Worm (Caenorhabditis elegans) whole organism, mixed stage, embryonic: Measurements from ENCODE around the gene clec-1.

ENCODE experiments used
- ces-1 ChIP-seq: fragments of 150-350 bp; optimal IDR thresholded peaks from 2 replicates; lab custom pipeline; 2014; ENCODE audit warnings: missing biosample characterization, missing genetic modification reagents, missing genetic modification characterization
- lsy-2 ChIP-seq: fragments of 150-350 bp; optimal IDR thresholded peaks from 2 replicates; lab custom pipeline; 2014; ENCODE audit warnings: missing biosample characterization, missing genetic modification characterization
- mep-1 ChIP-seq: fragments of 150-350 bp; optimal IDR thresholded peaks from 2 replicates; lab custom pipeline; 2017; ENCODE audit warnings: missing biosample characterization, missing genetic modification reagents, missing genetic modification characterization, inconsistent platforms
- mls-2 ChIP-seq: sonication (generic microtip); optimal IDR thresholded peaks from 2 replicates; lab custom pipeline; 2016; ENCODE audit warnings: mild to moderate bottlenecking, missing genetic modification characterization, moderate library complexity, missing compliant biosample characterization
- nhr-76 ChIP-seq: sonication (generic microtip); optimal IDR thresholded peaks from 2 replicates; lab custom pipeline; 2017; ENCODE audit warnings: missing biosample characterization, missing genetic modification characterization

DNA sequence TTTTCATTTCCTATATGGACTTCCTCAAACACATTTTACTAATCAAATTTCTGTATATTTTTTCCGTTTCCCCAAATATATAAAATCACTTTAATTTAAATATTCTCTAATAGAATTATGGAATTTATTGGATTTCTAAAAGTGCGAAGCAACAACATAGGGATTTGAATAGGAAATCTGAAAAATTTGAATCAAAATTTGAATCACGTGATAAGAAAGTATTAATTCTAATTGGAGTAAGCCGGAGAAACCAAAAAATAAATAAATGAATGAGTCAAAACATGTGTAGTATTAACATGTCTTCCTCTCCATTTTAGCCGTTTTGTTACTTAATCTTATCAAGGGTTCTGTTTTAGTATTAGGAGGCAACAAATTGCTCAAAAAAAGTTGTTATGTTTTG, 41.3 kb downstream of the clec-1 start:
- TF ChIP-seq mep-1 (tag; lab: Kevin White, UChicago) (no peak), lsy-2 (tag; lab: Kevin White, UChicago) (no peak), ces-1 (GFP tag; lab: Kevin White, UChicago) (no peak), mls-2 (tag; lab: Kevin White, UChicago) (no peak), nhr-76 (tag; lab: Kevin White, UChicago) (no peak)
